Fruit fly (Drosophila melanogaster) whole organism, embryonic: Measurements from ENCODE around the gene hry.

Experiments used
- Aef1 ChIP-seq: fragments of 200-800 bp; sonication (Bioruptor generic); IDR thresholded peaks from 3 replicates; pipeline ENCODE4 v1.3.6; 2022; ENCODE audit warnings: missing biosample characterization, missing genetic modification characterization
- Atf-2 ChIP-seq: fragments of 200-800 bp; sonication (Bioruptor generic); optimal IDR thresholded peaks from 2 replicates; lab custom pipeline; 2016; ENCODE audit warnings: missing biosample characterization, missing genetic modification characterization
- BEAF-32 ChIP-seq: fragments of 200-800 bp; sonication (Bioruptor generic); optimal IDR thresholded peaks from 3 replicates; lab custom pipeline; 2017; ENCODE audit warnings: missing biosample characterization, missing genetic modification characterization, mild to moderate bottlenecking, moderate library complexity, missing genetic modification reagents
- CG1024 ChIP-seq: fragments of 200-800 bp; sonication (Bioruptor generic); IDR thresholded peaks from 2 replicates; pipeline ENCODE4 v1.3.6; 2022; ENCODE audit warnings: missing biosample characterization, missing genetic modification characterization
- CG10366 ChIP-seq: fragments of 200-800 bp; sonication (Bioruptor generic); IDR thresholded peaks from 2 replicates; pipeline ENCODE4 v1.3.6; 2022; ENCODE audit warnings: missing biosample characterization, missing genetic modification characterization
- CG10565 ChIP-seq: fragments of 200-800 bp; sonication (Bioruptor generic); optimal IDR thresholded peaks from 3 replicates; lab custom pipeline; 2016; ENCODE audit warnings: missing biosample characterization, mild to moderate bottlenecking, missing genetic modification characterization
- CG12104 ChIP-seq: fragments of 200-800 bp; sonication (Bioruptor generic); optimal IDR thresholded peaks from 3 replicates; lab custom pipeline; 2016; ENCODE audit warnings: missing biosample characterization, missing genetic modification characterization
- CG12236 ChIP-seq: fragments of 200-800 bp; sonication (Bioruptor generic); optimal IDR thresholded peaks from 2 replicates; lab custom pipeline; 2016; ENCODE audit warnings: missing biosample characterization, missing genetic modification characterization
- CG12769 ChIP-seq: fragments of 200-800 bp; sonication (Bioruptor generic); optimal IDR thresholded peaks from 2 replicates; lab custom pipeline; 2019; ENCODE audit warnings: missing biosample characterization, mild to moderate bottlenecking, missing genetic modification characterization, moderate library complexity
- CG13287 ChIP-seq: fragments of 200-800 bp; sonication (Bioruptor generic); IDR thresholded peaks from 2 replicates; pipeline ENCODE4 v1.3.6; 2022; ENCODE audit warnings: missing biosample characterization, missing genetic modification characterization; ENCODE audit not compliant: partially characterized antibody
- CG15514 ChIP-seq: fragments of 200-800 bp; sonication (Bioruptor generic); optimal IDR thresholded peaks from 3 replicates; lab custom pipeline; 2017; ENCODE audit warnings: missing biosample characterization, missing genetic modification characterization, mild to moderate bottlenecking, moderate library complexity, missing genetic modification reagents
- CG1647 ChIP-seq: fragments of 200-800 bp; sonication (Bioruptor generic); optimal IDR thresholded peaks from 3 replicates; lab custom pipeline; 2016; ENCODE audit warnings: missing biosample characterization, missing genetic modification characterization
- CG31224 ChIP-seq: fragments of 200-800 bp; sonication (Bioruptor generic); IDR thresholded peaks from 2 replicates; pipeline ENCODE4 v1.3.6; 2022; ENCODE audit warnings: missing biosample characterization, missing genetic modification characterization
- CG32772 ChIP-seq: fragments of 200-800 bp; sonication (Bioruptor generic); IDR thresholded peaks from 2 replicates; pipeline ENCODE4 v1.3.6; 2022; ENCODE audit warnings: missing biosample characterization, missing genetic modification characterization
- CG4360 ChIP-seq: fragments of 200-800 bp; sonication (Bioruptor generic); IDR thresholded peaks from 2 replicates; pipeline ENCODE4 v1.3.6; 2022; ENCODE audit warnings: missing biosample characterization, missing genetic modification characterization
- CG4730 ChIP-seq: fragments of 200-800 bp; sonication (Bioruptor generic); IDR thresholded peaks from 2 replicates; pipeline ENCODE4 v1.3.6; 2022; ENCODE audit warnings: missing biosample characterization, missing genetic modification characterization
- CG5180 ChIP-seq: fragments of 200-800 bp; sonication (Bioruptor generic); optimal IDR thresholded peaks from 3 replicates; lab custom pipeline; 2017; ENCODE audit warnings: missing biosample characterization, missing genetic modification characterization, mild to moderate bottlenecking, moderate library complexity, missing genetic modification reagents
- CG5245 ChIP-seq: fragments of 200-800 bp; sonication (Bioruptor generic); optimal IDR thresholded peaks from 3 replicates; lab custom pipeline; 2016; ENCODE audit warnings: missing biosample characterization, missing genetic modification characterization
- CG6854 ChIP-seq: fragments of 200-800 bp; sonication (Bioruptor generic); optimal IDR thresholded peaks from 3 replicates; lab custom pipeline; 2017; ENCODE audit warnings: missing biosample characterization, mild to moderate bottlenecking, missing genetic modification characterization
- CG7372 ChIP-seq: fragments of 200-800 bp; sonication (Bioruptor generic); IDR thresholded peaks from 2 replicates; pipeline ENCODE4 v1.3.6; 2022; ENCODE audit warnings: missing biosample characterization, missing genetic modification characterization
- CG7839 ChIP-seq: fragments of 200-800 bp; sonication (Bioruptor generic); optimal IDR thresholded peaks from 3 replicates; lab custom pipeline; 2018; ENCODE audit warnings: missing biosample characterization, mild to moderate bottlenecking, missing genetic modification characterization, moderate library complexity
- CG8359 ChIP-seq: fragments of 200-800 bp; sonication (Bioruptor generic); optimal IDR thresholded peaks from 2 replicates; lab custom pipeline; 2017; ENCODE audit warnings: missing biosample characterization, mild to moderate bottlenecking, missing genetic modification characterization, borderline replicate concordance
- CG8388 ChIP-seq: fragments of 200-800 bp; sonication (Bioruptor generic); optimal IDR thresholded peaks from 2 replicates; lab custom pipeline; 2019; ENCODE audit warnings: missing biosample characterization, mild to moderate bottlenecking, missing genetic modification characterization, moderate library complexity
- CHES-1-like ChIP-seq: fragments of 200-800 bp; sonication (Bioruptor generic); optimal IDR thresholded peaks from 2 replicates; lab custom pipeline; 2016; ENCODE audit warnings: missing biosample characterization, missing genetic modification characterization
- Chrac-16 ChIP-seq: fragments of 200-800 bp; sonication (Bioruptor generic); optimal IDR thresholded peaks from 3 replicates; lab custom pipeline; 2016; ENCODE audit warnings: missing biosample characterization, missing genetic modification characterization
- CkIIα-i1 ChIP-seq: fragments of 200-800 bp; sonication (Bioruptor generic); IDR thresholded peaks from 2 replicates; pipeline ENCODE4 v1.3.6; 2022; ENCODE audit warnings: missing biosample characterization, missing genetic modification characterization
- ERR ChIP-seq: fragments of 200-800 bp; sonication (Bioruptor generic); optimal IDR thresholded peaks from 2 replicates; lab custom pipeline; 2016; ENCODE audit warnings: missing biosample characterization, missing genetic modification characterization
- HLH4C ChIP-seq: fragments of 200-800 bp; sonication (Bioruptor generic); IDR thresholded peaks from 3 replicates; pipeline ENCODE4 v1.3.6; 2022; ENCODE audit warnings: missing biosample characterization, missing genetic modification characterization; ENCODE audit not compliant: partially characterized antibody
- Hey ChIP-seq: fragments of 200-800 bp; sonication (Bioruptor generic); optimal IDR thresholded peaks from 3 replicates; lab custom pipeline; 2018; ENCODE audit warnings: missing biosample characterization, mild to moderate bottlenecking, missing genetic modification characterization
- Lim3 ChIP-seq: fragments of 200-800 bp; sonication (Bioruptor generic); IDR thresholded peaks from 2 replicates; pipeline ENCODE4 v1.3.6; 2022; ENCODE audit warnings: missing biosample characterization, missing genetic modification characterization
- Nf-YC ChIP-seq: fragments of 200-800 bp; optimal IDR thresholded peaks from 3 replicates; lab custom pipeline; 2019; ENCODE audit warnings: missing biosample characterization, mild to moderate bottlenecking, missing genetic modification characterization, moderate library complexity
- Oaz ChIP-seq: fragments of 200-800 bp; sonication (Bioruptor generic); IDR thresholded peaks from 2 replicates; pipeline ENCODE4 v1.3.6; 2022; ENCODE audit warnings: missing biosample characterization, missing genetic modification characterization
- Opbp ChIP-seq: fragments of 200-800 bp; sonication (Bioruptor generic); IDR thresholded peaks from 3 replicates; pipeline ENCODE4 v1.3.6; 2022; ENCODE audit warnings: missing biosample characterization, missing genetic modification characterization; ENCODE audit not compliant: partially characterized antibody
- Pdp1 ChIP-seq, 2 experiments: fragments of 200-800 bp; sonication (Bioruptor generic); optimal IDR thresholded peaks; 3 replicates each; lab custom pipeline; 2016; ENCODE audit warnings: missing biosample characterization in 2 of 2, missing genetic modification characterization in 2 of 2, mild to moderate bottlenecking in 1 of 2, moderate library complexity in 1 of 2
- Side ChIP-seq: fragments of 200-800 bp; sonication (Bioruptor generic); optimal IDR thresholded peaks from 2 replicates; lab custom pipeline; 2016; ENCODE audit warnings: missing biosample characterization, missing genetic modification characterization
- Six4 ChIP-seq: fragments of 200-800 bp; sonication (Bioruptor generic); optimal IDR thresholded peaks from 2 replicates; lab custom pipeline; 2016; ENCODE audit warnings: missing biosample characterization, missing genetic modification characterization
- Sry-δ ChIP-seq: fragments of 200-800 bp; sonication (Bioruptor generic); optimal IDR thresholded peaks from 2 replicates; lab custom pipeline; 2016; ENCODE audit warnings: missing biosample characterization, missing genetic modification characterization
- Tbp ChIP-seq: fragments of >200 bp; optimal IDR thresholded peaks from 2 replicates; lab custom pipeline; 2018; ENCODE audit warnings: missing biosample characterization, missing genetic modification characterization
- ase ChIP-seq: fragments of 200-800 bp; sonication (Bioruptor generic); IDR thresholded peaks from 3 replicates; pipeline ENCODE4 v1.3.6; 2022; ENCODE audit warnings: missing biosample characterization, missing genetic modification characterization
- cato ChIP-seq: fragments of 200-800 bp; sonication (Bioruptor generic); optimal IDR thresholded peaks from 2 replicates; lab custom pipeline; 2016; ENCODE audit warnings: missing biosample characterization, missing genetic modification characterization, borderline replicate concordance
- fd3F ChIP-seq: fragments of 200-800 bp; sonication (Bioruptor generic); optimal IDR thresholded peaks from 2 replicates; lab custom pipeline; 2018; ENCODE audit warnings: missing biosample characterization, mild to moderate bottlenecking, missing genetic modification characterization, moderate library complexity
- ftz-f1 ChIP-seq: fragments of 200-800 bp; sonication (Bioruptor generic); optimal IDR thresholded peaks from 2 replicates; lab custom pipeline; 2016; ENCODE audit warnings: missing biosample characterization, missing genetic modification characterization
- gce ChIP-seq: fragments of 200-800 bp; sonication (Bioruptor generic); IDR thresholded peaks from 3 replicates; pipeline ENCODE4 v1.3.6; 2022; ENCODE audit warnings: missing biosample characterization, missing genetic modification characterization
- hth ChIP-seq: fragments of >200 bp; optimal IDR thresholded peaks from 2 replicates; lab custom pipeline; 2017; ENCODE audit warnings: inconsistent platforms
- jigr1 ChIP-seq: fragments of 200-800 bp; sonication (Bioruptor generic); IDR thresholded peaks from 3 replicates; pipeline ENCODE4 v1.3.6; 2022; ENCODE audit warnings: missing biosample characterization, missing genetic modification characterization
- p53 ChIP-seq: fragments of 200-800 bp; sonication (Bioruptor generic); optimal IDR thresholded peaks from 2 replicates; lab custom pipeline; 2016; ENCODE audit warnings: missing biosample characterization, missing genetic modification characterization
- sr ChIP-seq: fragments of 200-800 bp; sonication (Bioruptor generic); IDR thresholded peaks from 3 replicates; pipeline ENCODE4 v1.3.6; 2022; ENCODE audit warnings: missing biosample characterization, missing genetic modification characterization
- stwl ChIP-seq: fragments of 200-800 bp; sonication (Bioruptor generic); optimal IDR thresholded peaks from 3 replicates; lab custom pipeline; 2018; ENCODE audit warnings: missing biosample characterization, mild to moderate bottlenecking, missing genetic modification characterization, moderate library complexity
- tio ChIP-seq: fragments of 200-800 bp; sonication (Bioruptor generic); optimal IDR thresholded peaks from 2 replicates; lab custom pipeline; 2017; ENCODE audit warnings: missing biosample characterization, missing genetic modification characterization, inconsistent platforms
- tx ChIP-seq: fragments of 200-800 bp; sonication (Bioruptor generic); optimal IDR thresholded peaks from 2 replicates; lab custom pipeline; 2016; ENCODE audit warnings: missing biosample characterization, missing genetic modification characterization
- wek ChIP-seq: fragments of 200-800 bp; sonication (Bioruptor generic); optimal IDR thresholded peaks from 3 replicates; lab custom pipeline; 2018; ENCODE audit warnings: missing biosample characterization, mild to moderate bottlenecking, missing genetic modification characterization, moderate library complexity

Gene hry

DNA sequence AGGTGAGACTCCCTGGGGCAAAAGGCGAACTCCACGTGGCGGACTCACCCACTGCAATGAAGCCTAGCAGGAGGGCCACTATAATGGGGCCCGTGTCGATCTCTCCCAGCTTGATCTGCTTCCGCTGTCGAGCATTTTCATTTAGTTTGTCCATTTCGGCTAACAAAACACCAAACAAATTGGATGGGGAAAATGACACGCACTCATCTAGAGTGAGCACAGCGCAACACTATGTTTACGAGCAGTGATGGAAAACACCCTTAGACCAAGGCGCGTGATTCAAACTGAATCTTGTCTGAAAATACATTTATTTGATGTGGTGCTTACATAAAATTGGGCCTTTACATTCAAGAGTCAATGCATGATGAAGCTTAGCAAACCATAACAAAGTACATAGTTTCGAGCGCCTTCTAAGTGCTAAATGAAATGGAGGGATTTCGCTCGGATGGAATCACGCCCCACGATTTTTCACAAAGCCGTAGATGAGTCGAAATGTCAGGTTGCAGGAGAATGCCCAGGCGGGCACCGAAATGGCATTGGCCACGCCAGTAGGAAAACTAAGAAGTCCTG, 44.5 kb downstream of the hry start, which contains the start of gene SrpRbeta (continued):
- TF ChIP-seq stwl (tag; lab: Kevin White, UChicago) (peak; percentile 41), CG32772 (no peak), CG15514 (GFP tag; lab: Kevin White, UChicago) (peak; percentile 52), CG12769 (tag; lab: Kevin White, UChicago) (peak; percentile 34), Lim3 (GFP tag; lab: Robert Waterston, UW) (no peak), Sry-δ (peak; percentile 23), CG5180 (GFP tag; lab: Kevin White, UChicago) (no peak), Aef1 (GFP tag; lab: Robert Waterston, UW) (no peak), p53 (GFP tag; lab: Kevin White, UChicago) (no peak), wek (GFP tag; lab: Kevin White, UChicago) (no peak), CkIIα-i1 (GFP tag; lab: Robert Waterston, UW) (no peak), CG7839 (tag; lab: Kevin White, UChicago) (no peak), CG7372 (GFP tag; lab: Robert Waterston, UW) (no peak), CG10366 (GFP tag; lab: Robert Waterston, UW) (no peak), jigr1 (GFP tag; lab: Robert Waterston, UW) (no peak), CG4730 (GFP tag; lab: Robert Waterston, UW) (no peak), Opbp (no peak), ERR (GFP tag; lab: Kevin White, UChicago) (peak; percentile 43), Tbp (GFP tag; lab: Kevin White, UChicago) (no peak), Side (no peak), tx (no peak), CG1647 (peak; percentile 6), CG12236 (GFP tag; lab: Kevin White, UChicago) (no peak), Nf-YC (tag; lab: Kevin White, UChicago) (peak; percentile 1), Atf-2 (GFP tag; lab: Kevin White, UChicago) (no peak), CG6854 (no peak), ase (no peak), Chrac-16 (GFP tag; lab: Kevin White, UChicago) (no peak), Hey (no peak), fd3F (no peak), HLH4C (GFP tag; lab: Robert Waterston, UW) (0 out of 3 replicates have a peak, but pooled peaks have one; percentile 47), CG8359 (GFP tag; lab: Kevin White, UChicago) (no peak), BEAF-32 (peak; percentile 15), Oaz (no peak), CG8388 (GFP tag; lab: Kevin White, UChicago) (no peak), Six4 (peak; percentile 19), tio (GFP tag; lab: Kevin White, UChicago) (no peak), CG13287 (0 out of 2 replicates have a peak, but pooled peaks have one; percentile 11), Pdp1 (GFP tag; optimal IDR thresholded peaks at IDR 0.05; lab: Kevin White, UChicago) (peak in 1 of 2 experiments; percentile 48), CG4360 (no peak), CG31224 (GFP tag; lab: Robert Waterston, UW) (no peak), gce (GFP tag; lab: Robert Waterston, UW) (no peak), ftz-f1 (GFP tag; lab: Kevin White, UChicago) (no peak), sr (GFP tag; lab: Robert Waterston, UW) (no peak), cato (GFP tag; lab: Kevin White, UChicago) (no peak), CHES-1-like (GFP tag; lab: Kevin White, UChicago) (peak; percentile 25), CG10565 (GFP tag; lab: Kevin White, UChicago) (no peak), CG1024 (GFP tag; lab: Robert Waterston, UW) (no peak), CG5245 (GFP tag; lab: Kevin White, UChicago) (no peak), CG12104 (GFP tag; lab: Kevin White, UChicago) (no peak), hth (lab: Kevin White, UChicago) (no peak)
